Fruit fly (Drosophila melanogaster): ENCODE measurements around the gene CG4462.

DNA sequence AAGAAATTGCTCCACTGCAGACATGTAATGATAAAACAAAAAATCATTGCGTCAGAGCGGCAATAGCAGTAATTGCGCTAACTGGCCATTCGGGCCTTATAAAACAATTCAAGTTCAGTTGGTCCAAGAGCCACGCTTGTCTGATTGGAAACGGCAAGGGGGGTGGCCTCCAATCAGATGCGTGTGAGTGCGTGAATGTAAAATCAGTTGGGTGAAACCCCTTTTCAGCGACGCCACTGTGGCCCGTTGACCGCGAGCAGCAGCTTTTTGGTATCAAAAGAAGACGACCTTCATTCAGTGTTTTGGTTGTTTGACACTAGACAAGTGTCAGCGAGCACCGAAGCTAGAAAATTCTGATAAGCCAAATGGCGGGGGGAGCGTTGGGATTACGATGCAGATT is 22.8 kb downstream of the CG4462 start:
- no peak for TF ChIP-seq Hr83 (GFP tag; optimal IDR thresholded peaks at IDR 0.05; ENCODE audit: poor library complexity, severe bottlenecking)
- TF ChIP-seq pan (optimal IDR thresholded peaks at IDR 0.05), result no peak
- no peak for TF ChIP-seq usp (GFP tag; optimal IDR thresholded peaks at IDR 0.05)
- no peak for TF ChIP-seq psq (GFP tag; optimal IDR thresholded peaks at IDR 0.05)
- TF ChIP-seq OdsH (GFP tag; optimal IDR thresholded peaks at IDR 0.05), result no peak
- no peak for TF ChIP-seq fru (GFP tag; optimal IDR thresholded peaks at IDR 0.05)
- no peak for TF ChIP-seq lola (GFP tag; optimal IDR thresholded peaks at IDR 0.05)
- TF ChIP-seq Myc (optimal IDR thresholded peaks at IDR 0.05), result no peak
- no peak for TF ChIP-seq sv (GFP tag; optimal IDR thresholded peaks at IDR 0.05)
- TF ChIP-seq dmrt93B (GFP tag; optimal IDR thresholded peaks at IDR 0.05), result no peak
- no peak for TF ChIP-seq N (GFP tag; optimal IDR thresholded peaks at IDR 0.05)
- no peak for TF ChIP-seq Mio (GFP tag; optimal IDR thresholded peaks at IDR 0.05)
